Worm (Caenorhabditis elegans) whole organism, late embryonic: ENCODE results near the gene myrf-1.
A peak's percentile ranks its signal among the peaks of the same experiment; 100 is the strongest.

ENCODE experiments used
- C08G9.2 ChIP-seq: sonication (generic microtip); optimal IDR thresholded peaks from 2 replicates; lab custom pipeline; 2016; ENCODE audit warnings: mild to moderate bottlenecking, missing genetic modification characterization, moderate library complexity, missing compliant biosample characterization
- C38D4.7 ChIP-seq: fragments of 200-800 bp; sonication (Bioruptor generic); optimal IDR thresholded peaks from 2 replicates; lab custom pipeline; 2018; ENCODE audit warnings: mild to moderate bottlenecking, missing genetic modification characterization, moderate library complexity, missing compliant biosample characterization
- F13H6.1 ChIP-seq: sonication (generic microtip); optimal IDR thresholded peaks from 2 replicates; lab custom pipeline; 2016; ENCODE audit warnings: missing genetic modification characterization, missing compliant biosample characterization
- K02D7.2 ChIP-seq: sonication (generic microtip); optimal IDR thresholded peaks from 2 replicates; lab custom pipeline; 2017; ENCODE audit warnings: mild to moderate bottlenecking, missing genetic modification characterization, missing compliant biosample characterization
- K09A11.1 ChIP-seq: sonication (generic microtip); optimal IDR thresholded peaks from 2 replicates; lab custom pipeline; 2017; ENCODE audit warnings: antibody characterized with exemption, mild to moderate bottlenecking, missing genetic modification characterization, missing compliant biosample characterization; ENCODE audit not compliant: insufficient read depth
- ahr-1 ChIP-seq: sonication (generic microtip); optimal IDR thresholded peaks from 2 replicates; lab custom pipeline; 2016; ENCODE audit warnings: missing genetic modification characterization, missing compliant biosample characterization
- ceh-30 ChIP-seq: fragments of 150-350 bp; optimal IDR thresholded peaks from 2 replicates; lab custom pipeline; 2014; ENCODE audit warnings: missing biosample characterization, missing genetic modification characterization
- ceh-45 ChIP-seq: fragments of 200-800 bp; sonication (Bioruptor generic); IDR thresholded peaks from 2 replicates; pipeline ENCODE4 v1.3.6; 2022; ENCODE audit warnings: missing genetic modification reagents, missing genetic modification characterization, missing compliant biosample characterization
- ceh-48 ChIP-seq: sonication (generic microtip); optimal IDR thresholded peaks from 2 replicates; lab custom pipeline; 2016; ENCODE audit warnings: missing genetic modification characterization, inconsistent platforms, missing compliant biosample characterization
- ceh-6 ChIP-seq: fragments of 200-800 bp; sonication (Bioruptor generic); optimal IDR thresholded peaks from 2 replicates; lab custom pipeline; 2018; ENCODE audit warnings: mild to moderate bottlenecking, missing genetic modification characterization, missing compliant biosample characterization
- ceh-9 ChIP-seq: sonication (generic microtip); optimal IDR thresholded peaks from 2 replicates; lab custom pipeline; 2016; ENCODE audit warnings: mild to moderate bottlenecking, missing genetic modification characterization, inconsistent platforms, missing compliant biosample characterization
- che-1 ChIP-seq: sonication (generic microtip); optimal IDR thresholded peaks from 2 replicates; lab custom pipeline; 2016; ENCODE audit warnings: mild to moderate bottlenecking, missing genetic modification characterization, missing compliant biosample characterization
- dmd-4 ChIP-seq: sonication (generic microtip); optimal IDR thresholded peaks from 2 replicates; lab custom pipeline; 2016; ENCODE audit warnings: borderline replicate concordance, missing genetic modification characterization, missing compliant biosample characterization
- elt-2 ChIP-seq: sonication (generic microtip); optimal IDR thresholded peaks from 2 replicates; lab custom pipeline; 2016; ENCODE audit warnings: missing genetic modification reagents, missing genetic modification characterization, missing compliant biosample characterization
- ets-4 ChIP-seq: sonication (generic microtip); optimal IDR thresholded peaks from 2 replicates; lab custom pipeline; 2016; ENCODE audit warnings: missing genetic modification characterization, missing compliant biosample characterization
- eyg-1 ChIP-seq: sonication (generic microtip); optimal IDR thresholded peaks from 2 replicates; lab custom pipeline; 2016; ENCODE audit warnings: missing genotype, missing genetic modification characterization, missing compliant biosample characterization
- fax-1 ChIP-seq: sonication (generic microtip); optimal IDR thresholded peaks from 2 replicates; lab custom pipeline; 2016; ENCODE audit warnings: missing genotype, missing genetic modification characterization, missing compliant biosample characterization
- fkh-6 ChIP-seq: sonication (generic microtip); optimal IDR thresholded peaks from 2 replicates; lab custom pipeline; 2016; ENCODE audit warnings: missing genetic modification characterization, missing compliant biosample characterization
- gmeb-2 ChIP-seq: sonication (generic microtip); optimal IDR thresholded peaks from 2 replicates; lab custom pipeline; 2016; ENCODE audit warnings: missing genetic modification characterization, inconsistent platforms, missing compliant biosample characterization
- hlh-13 ChIP-seq: fragments of 200-800 bp; sonication (Bioruptor generic); optimal IDR thresholded peaks from 2 replicates; lab custom pipeline; 2018; ENCODE audit warnings: mild to moderate bottlenecking, missing genetic modification characterization, missing compliant biosample characterization
- hlh-15 ChIP-seq: sonication (generic microtip); optimal IDR thresholded peaks from 2 replicates; lab custom pipeline; 2016; ENCODE audit warnings: missing genetic modification characterization, missing compliant biosample characterization
- hlh-6 ChIP-seq: sonication (generic microtip); optimal IDR thresholded peaks from 2 replicates; lab custom pipeline; 2016; ENCODE audit warnings: missing genotype, missing genetic modification characterization, missing compliant biosample characterization
- hlh-8 ChIP-seq: sonication (generic microtip); optimal IDR thresholded peaks from 2 replicates; lab custom pipeline; 2016; ENCODE audit warnings: missing genotype, missing genetic modification characterization, missing compliant biosample characterization
- nfya-1 ChIP-seq: sonication (generic microtip); optimal IDR thresholded peaks from 2 replicates; lab custom pipeline; 2017; ENCODE audit warnings: missing genetic modification characterization, mild to moderate bottlenecking, missing compliant biosample characterization, antibody characterized with exemption, moderate library complexity
- nhr-11 ChIP-seq: fragments of 150-350 bp; optimal IDR thresholded peaks from 2 replicates; lab custom pipeline; 2014; ENCODE audit warnings: missing biosample characterization, missing genetic modification characterization
- odd-2 ChIP-seq: sonication (generic microtip); optimal IDR thresholded peaks from 2 replicates; lab custom pipeline; 2017; ENCODE audit warnings: antibody characterized with exemption, mild to moderate bottlenecking, missing genetic modification characterization, missing compliant biosample characterization
- pag-3 ChIP-seq: sonication (generic microtip); optimal IDR thresholded peaks from 2 replicates; lab custom pipeline; 2016; ENCODE audit warnings: missing compliant biosample characterization, missing genetic modification characterization, borderline replicate concordance
- pha-2 ChIP-seq: sonication (generic microtip); optimal IDR thresholded peaks from 2 replicates; lab custom pipeline; 2017; ENCODE audit warnings: mild to moderate bottlenecking, missing genetic modification characterization, missing compliant biosample characterization
- pha-4 ChIP-seq: fragments of 150-350 bp; optimal IDR thresholded peaks from 2 replicates; lab custom pipeline; 2018; ENCODE audit warnings: missing biosample characterization, missing genetic modification reagents, missing genetic modification characterization
- pqm-1 ChIP-seq: sonication (generic microtip); optimal IDR thresholded peaks from 2 replicates; lab custom pipeline; 2016; ENCODE audit warnings: missing genetic modification characterization, missing compliant biosample characterization
- pros-1 ChIP-seq: fragments of 150-350 bp; optimal IDR thresholded peaks from 2 replicates; lab custom pipeline; 2014; ENCODE audit warnings: missing biosample characterization, missing genetic modification reagents, missing genetic modification characterization
- sox-4 ChIP-seq: sonication (generic microtip); optimal IDR thresholded peaks from 2 replicates; lab custom pipeline; 2017; ENCODE audit warnings: mild to moderate bottlenecking, missing genetic modification characterization, inconsistent platforms, missing compliant biosample characterization
- tbx-2 ChIP-seq: sonication (generic microtip); optimal IDR thresholded peaks from 2 replicates; lab custom pipeline; 2016; ENCODE audit warnings: missing genetic modification characterization, missing compliant biosample characterization
- unc-42 ChIP-seq: sonication (generic microtip); optimal IDR thresholded peaks from 2 replicates; lab custom pipeline; 2016; ENCODE audit warnings: missing genotype, missing genetic modification characterization, missing compliant biosample characterization

The myrf-1 gene

ce11 chrII:10502491-10503063 lies at the start of gene myrf-1 (continued):
- TF ChIP-seq hlh-13 (GFP tag; lab: Kevin White, UChicago) (no peak), pag-3 (peak; percentile 8), nfya-1 (tag; lab: Kevin White, UChicago) (peak; percentile 77), K02D7.2 (tag; lab: Kevin White, UChicago) (no peak), che-1 (peak; percentile 27), ceh-30 (tag; lab: Kevin White, UChicago) (no peak), pha-4 (tag; lab: Kevin White, UChicago) (no peak), hlh-15 (tag; lab: Kevin White, UChicago) (no peak), elt-2 (peak; percentile 17), C38D4.7 (GFP tag; lab: Kevin White, UChicago) (no peak), ahr-1 (no peak), pros-1 (tag; lab: Kevin White, UChicago) (peak; percentile 88), fax-1 (tag; lab: Kevin White, UChicago) (peak; percentile 37), gmeb-2 (no peak), odd-2 (no peak), pqm-1 (tag; lab: Kevin White, UChicago) (peak; percentile 80), fkh-6 (tag; lab: Kevin White, UChicago) (peak; percentile 59)
- TF ChIP-seq, all 69 proteins: peak for 34

ce11 chrII:10550872-10551647 lies 48.7 kb upstream of the myrf-1 start:
- no peak for TF ChIP-seq K09A11.1 (tag; lab: Kevin White, UChicago)
- no peak for TF ChIP-seq ceh-30 (tag; lab: Kevin White, UChicago)
- no peak for TF ChIP-seq nhr-11 (tag; lab: Kevin White, UChicago)
- TF ChIP-seq hlh-6 (tag; lab: Kevin White, UChicago): no peak
- no peak for TF ChIP-seq hlh-8 (tag; lab: Kevin White, UChicago)
- no peak for TF ChIP-seq ceh-9 (tag; lab: Kevin White, UChicago)
- TF ChIP-seq pha-2 (tag; lab: Kevin White, UChicago): no peak
- no peak for TF ChIP-seq ceh-45 (GFP tag; lab: Robert Waterston, UW)
- no peak for TF ChIP-seq sox-4 (tag; lab: Kevin White, UChicago)
- TF ChIP-seq eyg-1: no peak
- TF ChIP-seq unc-42 (tag; lab: Kevin White, UChicago): no peak

ce11 chrII:10550173-10550572 lies 47.8 kb upstream of the myrf-1 start:
- TF ChIP-seq nfya-1 (tag; lab: Kevin White, UChicago) (no peak), sox-4 (tag; lab: Kevin White, UChicago) (no peak), C08G9.2 (tag; lab: Kevin White, UChicago) (no peak), F13H6.1 (no peak), odd-2 (no peak), hlh-13 (GFP tag; lab: Kevin White, UChicago) (no peak), ceh-6 (GFP tag; lab: Kevin White, UChicago) (no peak), ets-4 (tag; lab: Kevin White, UChicago) (no peak), ceh-48 (tag; lab: Kevin White, UChicago) (no peak), pqm-1 (tag; lab: Kevin White, UChicago) (no peak), tbx-2 (no peak), eyg-1 (no peak), dmd-4 (tag; lab: Kevin White, UChicago) (no peak), elt-2 (no peak), hlh-6 (tag; lab: Kevin White, UChicago) (no peak)
